Worm (Caenorhabditis elegans): ENCODE results near the gene ttr-13.

The ttr-13 gene

DNA sequence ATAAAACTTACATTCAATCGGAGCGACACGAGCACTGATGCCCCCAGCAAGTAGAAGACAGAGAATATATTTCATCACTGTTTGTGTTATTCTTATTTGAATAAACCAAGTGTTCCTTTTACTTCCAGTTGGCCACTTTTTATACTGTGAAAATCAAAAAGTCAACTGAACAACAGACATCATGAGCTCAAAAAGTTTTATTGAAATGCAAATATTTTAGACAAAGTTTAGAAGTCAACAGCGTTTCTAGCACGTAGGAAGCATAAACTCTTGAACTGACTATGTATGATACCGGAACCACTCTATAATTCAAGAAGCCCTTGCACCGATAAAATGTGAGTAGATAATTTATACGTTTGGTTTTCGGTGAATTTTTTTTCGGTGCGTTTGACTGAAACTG, 5.5 kb downstream of the ttr-13 start, which contains the start of gene F46B3.14:
TSS of gene F46B3.14 (minus strand) at position 101 of the 400 bp plus-strand sequence.
- TF ChIP-seq sma-9 (GFP tag; optimal IDR thresholded peaks at IDR 0.05): no peak
- TF ChIP-seq sma-9 (tag; optimal IDR thresholded peaks at IDR 0.05): no peak
- no peak for TF ChIP-seq sem-4 (tag; optimal IDR thresholded peaks at IDR 0.05)
- no peak for TF ChIP-seq lsy-2 (tag; optimal IDR thresholded peaks at IDR 0.05)

DNA sequence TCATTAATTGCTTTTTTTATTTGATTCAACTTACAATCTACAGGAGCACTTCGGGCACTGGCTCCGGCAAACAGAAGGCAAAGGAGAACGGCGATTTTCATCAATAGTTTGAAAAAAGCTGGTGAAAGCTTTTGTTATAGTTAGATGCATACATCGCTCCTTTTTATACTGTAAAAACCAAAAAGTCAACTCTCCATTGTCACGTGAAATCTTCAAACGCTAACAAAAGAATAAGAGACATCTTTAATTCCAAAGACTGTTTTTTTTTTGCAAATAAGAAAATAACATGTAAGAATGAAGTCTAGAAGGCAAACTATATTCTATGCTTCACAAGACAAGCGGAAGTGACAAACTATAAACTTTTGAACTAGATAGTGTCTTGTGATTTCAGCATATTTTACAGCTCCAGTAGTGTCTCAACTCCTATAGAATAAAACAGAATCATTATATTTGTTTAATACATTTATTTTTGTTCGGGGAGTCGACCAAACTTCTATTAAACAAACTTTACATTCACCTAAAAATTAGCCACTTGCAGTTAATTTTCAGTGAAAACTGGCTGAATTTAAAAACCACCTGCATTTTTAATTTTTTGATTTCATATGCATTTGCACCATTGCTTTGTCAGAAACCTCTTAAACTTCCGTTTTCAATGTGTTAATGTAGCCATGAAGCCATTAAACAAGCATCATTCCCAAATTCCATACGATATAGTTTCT, 10.6 kb downstream of the ttr-13 start, which contains the start of the genes F46B3.9 and srz-18:
TSS of gene F46B3.9 (minus strand) at position 101 of the 719 bp plus-strand sequence.
TSS of gene srz-18 (plus strand) at position 669 of the 719 bp plus-strand sequence.
- TF ChIP-seq ceh-82 (tag; optimal IDR thresholded peaks at IDR 0.05): no peak
- TF ChIP-seq ama-1 (optimal IDR thresholded peaks at IDR 0.05): no peak
- TF ChIP-seq unc-39 (tag; optimal IDR thresholded peaks at IDR 0.05): no peak
- no peak for TF ChIP-seq nhr-77 (tag; optimal IDR thresholded peaks at IDR 0.05)
- no peak for TF ChIP-seq elt-3 (tag; optimal IDR thresholded peaks at IDR 0.05)
- TF ChIP-seq blmp-1 (tag; optimal IDR thresholded peaks at IDR 0.05; ENCODE audit: insufficient read depth): no peak
- TF ChIP-seq nhr-12 (tag; optimal IDR thresholded peaks at IDR 0.05): no peak
- no peak for TF ChIP-seq peb-1 (tag; optimal IDR thresholded peaks at IDR 0.05)

DNA sequence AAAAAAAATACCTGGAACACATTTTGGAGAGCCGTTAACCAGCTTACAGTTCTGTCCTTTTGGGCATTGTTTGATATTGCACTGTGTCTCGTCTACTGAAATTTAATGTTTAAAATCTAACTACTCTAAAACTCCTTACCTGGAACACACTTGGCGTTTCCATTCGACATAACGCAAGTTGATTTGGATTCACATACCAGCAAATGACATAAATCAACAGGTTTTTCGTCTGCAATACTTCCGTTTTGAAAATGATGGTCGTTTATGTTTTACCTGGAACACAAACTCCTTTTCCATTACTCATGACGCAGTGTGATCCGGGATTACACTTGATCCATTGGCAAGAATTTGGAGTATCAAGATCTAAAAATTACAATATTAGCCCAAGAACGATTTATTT, 11.5 kb downstream of the ttr-13 start:
- TF ChIP-seq peb-1 (tag; optimal IDR thresholded peaks at IDR 0.05) (no peak), mab-5 (tag; optimal IDR thresholded peaks at IDR 0.05) (no peak)

DNA sequence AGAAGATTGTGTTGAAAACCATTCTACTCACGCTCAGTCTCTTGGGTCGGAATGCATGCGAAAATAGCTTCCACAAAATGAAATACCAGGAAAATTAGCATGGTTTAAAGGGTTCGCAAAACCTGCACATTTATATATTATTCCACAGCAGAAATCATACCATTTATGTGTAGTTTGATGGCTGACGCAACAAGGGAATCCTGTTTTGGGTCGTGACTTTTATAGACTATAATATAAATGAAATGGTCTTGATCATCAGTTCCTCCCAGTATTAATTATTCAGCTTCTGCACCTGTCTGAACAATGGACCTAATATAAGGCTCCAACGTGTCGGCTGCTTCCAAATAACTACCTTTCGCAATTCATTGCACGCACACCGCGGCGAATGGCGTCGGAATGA, 13.7 kb downstream of the ttr-13 start, which contains the start of gene F46B3.8:
TSS of gene F46B3.8 (minus strand) at position 101 of the 400 bp plus-strand sequence.
- no peak for TF ChIP-seq ceh-82 (tag; optimal IDR thresholded peaks at IDR 0.05)
- no peak for TF ChIP-seq Y55F3AM.14 (GFP tag; optimal IDR thresholded peaks at IDR 0.05)
- no peak for TF ChIP-seq ztf-11 (tag; optimal IDR thresholded peaks at IDR 0.05)
- TF ChIP-seq unc-62 (GFP tag; optimal IDR thresholded peaks at IDR 0.05): no peak
- TF ChIP-seq lin-39 (tag; optimal IDR thresholded peaks at IDR 0.05): no peak
- no peak for TF ChIP-seq gmeb-1 (tag; optimal IDR thresholded peaks at IDR 0.05)
- no peak for TF ChIP-seq zag-1 (tag; optimal IDR thresholded peaks at IDR 0.05)
- no peak for TF ChIP-seq aly-2 (tag; optimal IDR thresholded peaks at IDR 0.05)
- TF ChIP-seq dmd-4 (tag; optimal IDR thresholded peaks at IDR 0.05): no peak

DNA sequence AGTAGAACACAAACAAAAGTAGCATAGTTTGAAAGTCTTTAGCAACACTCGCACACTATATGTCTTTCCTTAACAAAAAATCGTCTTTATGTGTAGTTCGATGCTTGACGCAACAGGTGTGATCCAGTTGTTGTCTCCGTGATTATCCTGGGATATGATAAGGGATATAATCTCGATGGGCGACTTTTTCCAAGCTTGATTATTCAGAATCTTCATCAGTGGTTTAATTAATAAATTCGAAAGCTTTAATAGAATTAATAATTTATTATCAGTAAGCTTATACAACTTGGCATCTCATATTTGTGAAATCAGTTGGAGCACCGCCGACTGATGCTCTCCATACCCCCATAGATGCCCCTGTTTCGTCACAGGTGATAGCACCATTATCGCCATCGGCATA, 18.1 kb downstream of the ttr-13 start, which contains the start of gene F46B3.7:
TSS of gene F46B3.7 (minus strand) at position 101 of the 400 bp plus-strand sequence.
- TF ChIP-seq R02D3.7 (tag; optimal IDR thresholded peaks at IDR 0.05): no peak
- TF ChIP-seq blmp-1 (tag; optimal IDR thresholded peaks at IDR 0.05; ENCODE audit: insufficient read depth): no peak
- no peak for TF ChIP-seq sma-9 (GFP tag; optimal IDR thresholded peaks at IDR 0.05)
- no peak for TF ChIP-seq sma-9 (tag; optimal IDR thresholded peaks at IDR 0.05)
- no peak for TF ChIP-seq unc-39 (tag; optimal IDR thresholded peaks at IDR 0.05)
- TF ChIP-seq nhr-77 (tag; optimal IDR thresholded peaks at IDR 0.05): no peak
- no peak for TF ChIP-seq lin-39 (tag; optimal IDR thresholded peaks at IDR 0.05)
- no peak for TF ChIP-seq ztf-4 (tag; optimal IDR thresholded peaks at IDR 0.05)
- no peak for TF ChIP-seq unc-55 (GFP tag; optimal IDR thresholded peaks at IDR 0.05)
- no peak for TF ChIP-seq ceh-82 (tag; optimal IDR thresholded peaks at IDR 0.05)
- TF ChIP-seq aly-2 (tag; optimal IDR thresholded peaks at IDR 0.05): no peak
- no peak for TF ChIP-seq sma-3 (GFP tag; optimal IDR thresholded peaks at IDR 0.05)
- no peak for TF ChIP-seq dmd-4 (tag; optimal IDR thresholded peaks at IDR 0.05)
- TF ChIP-seq fos-1 (tag; optimal IDR thresholded peaks at IDR 0.05): no peak

DNA sequence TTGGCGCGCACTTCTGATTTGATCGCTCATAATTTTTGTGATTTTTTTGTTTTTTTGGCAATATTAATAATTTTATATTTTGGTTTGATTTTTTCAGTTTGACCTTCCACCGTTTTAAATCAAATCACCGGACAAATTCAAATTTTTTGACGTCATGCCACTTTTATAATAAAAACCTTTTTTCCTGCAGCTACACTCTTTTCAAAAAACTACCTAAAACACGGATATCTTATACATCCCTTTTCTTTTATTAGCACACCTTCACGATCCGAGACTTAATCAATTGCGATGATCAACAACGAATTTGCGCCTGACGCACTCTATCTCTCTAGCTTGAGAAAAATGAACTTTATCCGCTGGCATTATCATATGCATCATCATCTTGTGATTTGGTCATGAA, 27.3 kb downstream of the ttr-13 start, which contains the start of gene grd-2:
TSS of gene grd-2 (plus strand) at position 301 of the 400 bp plus-strand sequence.
- TF ChIP-seq nhr-21 (tag; optimal IDR thresholded peaks at IDR 0.05) (no peak), unc-62 (GFP tag; optimal IDR thresholded peaks at IDR 0.05) (no peak), ceh-16 (tag; optimal IDR thresholded peaks at IDR 0.05) (no peak)

DNA sequence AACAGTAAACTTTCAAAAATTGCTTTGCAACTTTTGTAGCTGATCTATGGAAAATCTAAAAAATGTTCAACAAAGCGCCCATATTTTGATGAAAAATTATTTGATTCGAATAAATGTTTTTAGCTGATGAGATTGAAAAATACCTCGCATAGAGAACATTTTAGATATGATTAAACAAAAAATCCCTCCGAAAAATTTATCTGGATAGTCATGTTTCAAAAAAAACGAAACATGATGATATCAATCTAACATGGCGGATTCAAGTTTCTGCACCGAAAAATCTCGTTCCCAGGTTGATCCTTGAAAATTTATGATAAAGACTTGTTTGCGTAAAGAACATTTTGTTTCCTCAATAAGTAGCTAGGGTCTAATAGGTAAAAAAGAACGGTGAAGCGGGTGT, 28.1 kb downstream of the ttr-13 start, which contains the start of gene ttr-12:
TSS of gene ttr-12 (minus strand) at position 101 of the 400 bp plus-strand sequence.
- no peak for TF ChIP-seq C34F6.9 (tag; optimal IDR thresholded peaks at IDR 0.05)
- TF ChIP-seq ztf-1 (GFP tag; conservative IDR thresholded peaks at IDR 0.05): no peak
- no peak for TF ChIP-seq lin-11 (tag; optimal IDR thresholded peaks at IDR 0.05)
- TF ChIP-seq mdl-1 (tag; optimal IDR thresholded peaks at IDR 0.05): no peak
- TF ChIP-seq elt-3 (tag; optimal IDR thresholded peaks at IDR 0.05): no peak
- TF ChIP-seq ZK546.5 (tag; optimal IDR thresholded peaks at IDR 0.05): no peak
- TF ChIP-seq sma-9 (GFP tag; optimal IDR thresholded peaks at IDR 0.05): no peak
- TF ChIP-seq sma-9 (tag; optimal IDR thresholded peaks at IDR 0.05): no peak
- TF ChIP-seq lin-13 (GFP tag; optimal IDR thresholded peaks at IDR 0.05): no peak
- TF ChIP-seq alr-1 (tag; optimal IDR thresholded peaks at IDR 0.05): no peak
- no peak for TF ChIP-seq dmd-4 (tag; optimal IDR thresholded peaks at IDR 0.05)
- no peak for TF ChIP-seq elt-1 (tag; optimal IDR thresholded peaks at IDR 0.05)
- no peak for TF ChIP-seq nhr-6 (tag; optimal IDR thresholded peaks at IDR 0.05)
- TF ChIP-seq nhr-77 (tag; optimal IDR thresholded peaks at IDR 0.05): no peak
- no peak for TF ChIP-seq nhr-11 (tag; optimal IDR thresholded peaks at IDR 0.05)
- TF ChIP-seq unc-62 (GFP tag; optimal IDR thresholded peaks at IDR 0.05): no peak
- no peak for TF ChIP-seq nhr-12 (tag; optimal IDR thresholded peaks at IDR 0.05)
- no peak for TF ChIP-seq peb-1 (tag; optimal IDR thresholded peaks at IDR 0.05)
- TF ChIP-seq zag-1 (tag; optimal IDR thresholded peaks at IDR 0.05): no peak
- TF ChIP-seq fos-1 (tag; optimal IDR thresholded peaks at IDR 0.05): no peak
- TF ChIP-seq skn-1 (tag; optimal IDR thresholded peaks at IDR 0.05): no peak
